Worm (Caenorhabditis elegans): Measurements from ENCODE around the gene ZK697.1.

DNA sequence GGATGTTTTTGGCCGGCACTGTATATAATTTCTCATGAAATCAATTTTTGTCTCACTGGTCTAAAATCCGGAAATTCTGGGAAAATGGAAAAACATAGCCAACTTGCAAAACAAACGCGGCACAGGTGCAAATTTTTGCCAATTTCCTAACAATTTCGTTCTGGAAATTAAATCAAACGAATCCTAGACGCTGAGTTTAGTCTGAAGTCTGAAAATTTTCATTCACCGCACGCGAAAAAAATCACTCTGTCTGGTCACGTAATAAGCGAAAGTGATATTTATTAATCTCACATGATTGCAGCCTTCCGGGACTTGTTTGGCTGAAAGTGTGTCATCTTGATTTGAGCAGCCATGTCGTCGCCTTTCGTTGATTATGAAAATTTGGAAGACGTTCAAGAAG lies 35.7 kb upstream of the ZK697.1 start, which contains the start of gene srw-103:
- TF ChIP-seq T07F8.4 (tag; optimal IDR thresholded peaks at IDR 0.05): no peak
- TF ChIP-seq K11D2.4 (GFP tag; IDR thresholded peaks at IDR 0.05): no peak
- no peak for TF ChIP-seq mel-28 (tag; optimal IDR thresholded peaks at IDR 0.05; ENCODE audit: borderline replicate concordance)
- TF ChIP-seq ets-4 (GFP tag; optimal IDR thresholded peaks at IDR 0.05): no peak
- no peak for TF ChIP-seq sea-2 (GFP tag; IDR thresholded peaks at IDR 0.05)
- TF ChIP-seq B0035.1 (tag; optimal IDR thresholded peaks at IDR 0.05): no peak
- no peak for TF ChIP-seq F23B12.7 (tag; optimal IDR thresholded peaks at IDR 0.05; ENCODE audit: insufficient read depth)
- TF ChIP-seq somi-1 (GFP tag; optimal IDR thresholded peaks at IDR 0.05): no peak
- TF ChIP-seq lsl-1 (GFP tag; optimal IDR thresholded peaks at IDR 0.05): no peak
- no peak for TF ChIP-seq ceh-79 (tag; optimal IDR thresholded peaks at IDR 0.05)
